Fruit fly (Drosophila melanogaster): ENCODE results near the gene kmg.

DNA sequence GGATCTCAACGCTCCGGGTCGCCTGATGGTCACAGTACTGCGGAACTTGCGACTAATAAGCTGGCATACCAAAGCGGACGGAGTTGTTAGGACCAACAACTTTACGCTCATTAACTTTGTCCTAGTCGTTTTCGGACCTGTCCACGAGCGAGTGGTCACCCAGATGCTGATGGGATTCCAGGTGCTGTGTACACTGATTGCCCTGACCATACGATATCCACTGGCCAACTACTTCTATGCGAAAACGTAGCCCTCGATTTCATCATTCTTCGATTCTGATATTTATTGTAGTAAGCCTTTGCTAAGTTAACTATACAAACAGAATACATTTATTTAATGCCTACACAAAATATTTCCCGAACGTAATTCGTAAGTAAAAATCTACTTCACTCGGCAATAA, 22.8 kb downstream of the kmg start, which contains the start of gene Rsph1:
- TF ChIP-seq cic (GFP tag; optimal IDR thresholded peaks at IDR 0.05) (no peak), CG7045 (GFP tag; optimal IDR thresholded peaks at IDR 0.05) (no peak), CG7101 (tag; optimal IDR thresholded peaks at IDR 0.05) (no peak), toe (GFP tag; optimal IDR thresholded peaks at IDR 0.05) (no peak), cnc (optimal IDR thresholded peaks at IDR 0.05) (no peak), kay (GFP tag; ENCODE audit: borderline replicate concordance) (no peak), CG1620 (GFP tag; optimal IDR thresholded peaks at IDR 0.05) (no peak), Mnt (GFP tag; optimal IDR thresholded peaks at IDR 0.05) (no peak)
